Fruit fly (Drosophila melanogaster) whole organism, embryonic: ENCODE measurements around the gene Mks1.

Experiments
- Awh ChIP-seq: fragments of 200-800 bp; sonication (Bioruptor generic); IDR thresholded peaks from 2 replicates; pipeline ENCODE4, ENCODE4 v1.3.6; 2022; ENCODE audit warnings: missing biosample characterization, missing genetic modification characterization
- Blimp-1 ChIP-seq: fragments of 200-800 bp; sonication (Bioruptor generic); optimal IDR thresholded peaks from 3 replicates; lab custom pipeline; 2018; ENCODE audit warnings: missing biosample characterization, missing genetic modification characterization, mild to moderate bottlenecking, moderate library complexity, missing genetic modification reagents
- CG11504 ChIP-seq: fragments of 200-800 bp; sonication (Bioruptor generic); optimal IDR thresholded peaks from 3 replicates; lab custom pipeline; 2019; ENCODE audit warnings: missing biosample characterization, mild to moderate bottlenecking, missing genetic modification characterization, moderate library complexity
- CG12659 ChIP-seq: fragments of 200-800 bp; sonication (Bioruptor generic); optimal IDR thresholded peaks from 3 replicates; lab custom pipeline; 2017; ENCODE audit warnings: mild to moderate bottlenecking, missing biosample characterization, missing genetic modification reagents, missing genetic modification characterization
- CG13424 ChIP-seq: fragments of 200-800 bp; sonication (Bioruptor generic); optimal IDR thresholded peaks from 2 replicates; lab custom pipeline; 2019; ENCODE audit warnings: missing biosample characterization, mild to moderate bottlenecking, missing genetic modification characterization, moderate library complexity
- CG15269 ChIP-seq: fragments of 200-800 bp; sonication (Bioruptor generic); optimal IDR thresholded peaks from 2 replicates; lab custom pipeline; 2018; ENCODE audit warnings: missing biosample characterization, mild to moderate bottlenecking, missing genetic modification characterization, moderate library complexity
- CG15514 ChIP-seq: fragments of 200-800 bp; sonication (Bioruptor generic); optimal IDR thresholded peaks from 3 replicates; lab custom pipeline; 2017; ENCODE audit warnings: missing biosample characterization, missing genetic modification characterization, mild to moderate bottlenecking, moderate library complexity, missing genetic modification reagents
- CG18764 ChIP-seq: fragments of 200-800 bp; sonication (Bioruptor generic); optimal IDR thresholded peaks from 3 replicates; lab custom pipeline; 2016; ENCODE audit warnings: missing biosample characterization, missing genetic modification characterization
- CG2120 ChIP-seq: fragments of 200-800 bp; sonication (Bioruptor generic); optimal IDR thresholded peaks from 3 replicates; lab custom pipeline; 2016; ENCODE audit warnings: missing biosample characterization, missing genetic modification characterization
- CG30403 ChIP-seq: fragments of 200-800 bp; sonication (Bioruptor generic); optimal IDR thresholded peaks from 3 replicates; lab custom pipeline; 2016; ENCODE audit warnings: missing biosample characterization, missing genetic modification characterization
- CG32532 ChIP-seq: fragments of 200-800 bp; sonication (Bioruptor generic); IDR thresholded peaks from 2 replicates; pipeline ENCODE4 v1.3.6; 2022; ENCODE audit warnings: missing biosample characterization, missing genetic modification characterization
- CG32772 ChIP-seq: fragments of 200-800 bp; sonication (Bioruptor generic); IDR thresholded peaks from 2 replicates; pipeline ENCODE4 v1.3.6; 2022; ENCODE audit warnings: missing biosample characterization, missing genetic modification characterization
- CG3995 ChIP-seq: fragments of 200-800 bp; sonication (Bioruptor generic); optimal IDR thresholded peaks from 3 replicates; lab custom pipeline; 2016; ENCODE audit warnings: missing biosample characterization, missing genetic modification characterization
- CG5953 ChIP-seq: fragments of 200-800 bp; sonication (Bioruptor generic); IDR thresholded peaks from 2 replicates; pipeline ENCODE4 v1.3.6; 2022; ENCODE audit warnings: missing biosample characterization, missing genetic modification characterization
- CG7556 ChIP-seq: fragments of 200-800 bp; sonication (Bioruptor generic); optimal IDR thresholded peaks from 2 replicates; lab custom pipeline; 2017; ENCODE audit warnings: missing biosample characterization, mild to moderate bottlenecking, missing genetic modification characterization
- CG7839 ChIP-seq: fragments of 200-800 bp; sonication (Bioruptor generic); optimal IDR thresholded peaks from 3 replicates; lab custom pipeline; 2018; ENCODE audit warnings: missing biosample characterization, mild to moderate bottlenecking, missing genetic modification characterization, moderate library complexity
- CG8281 ChIP-seq: fragments of 200-800 bp; sonication (Bioruptor generic); optimal IDR thresholded peaks from 2 replicates; lab custom pipeline; 2018; ENCODE audit warnings: missing biosample characterization, mild to moderate bottlenecking, missing genetic modification characterization, moderate library complexity
- CG9437 ChIP-seq: fragments of 200-800 bp; sonication (Bioruptor generic); optimal IDR thresholded peaks from 2 replicates; lab custom pipeline; 2018; ENCODE audit warnings: missing biosample characterization, mild to moderate bottlenecking, missing genetic modification characterization
- CG9876 ChIP-seq: fragments of 200-800 bp; sonication (Bioruptor generic); optimal IDR thresholded peaks from 2 replicates; lab custom pipeline; 2016; ENCODE audit warnings: missing biosample characterization, missing genetic modification characterization
- D19B ChIP-seq: fragments of 200-800 bp; sonication (Bioruptor generic); optimal IDR thresholded peaks from 2 replicates; lab custom pipeline; 2017; ENCODE audit warnings: missing biosample characterization, mild to moderate bottlenecking, missing genetic modification characterization
- Eip74EF ChIP-seq, 2 experiments: fragments of 200-800 bp in 1 of 2; fragments of >200 bp in 1 of 2; sonication (Bioruptor generic) in 1 of 2; optimal IDR thresholded peaks; 2 replicates each; lab custom pipeline; 2017 to 2019; ENCODE audit warnings: missing biosample characterization in 2 of 2, missing genetic modification characterization in 2 of 2, mild to moderate bottlenecking in 1 of 2, moderate library complexity in 1 of 2
- Ets97D ChIP-seq: fragments of 200-800 bp; sonication (Bioruptor generic); optimal IDR thresholded peaks from 3 replicates; lab custom pipeline; 2016; ENCODE audit warnings: missing biosample characterization, missing genetic modification characterization
- Fer1 ChIP-seq: fragments of 200-800 bp; sonication (Bioruptor generic); optimal IDR thresholded peaks from 2 replicates; lab custom pipeline; 2017; ENCODE audit warnings: missing biosample characterization, mild to moderate bottlenecking, missing genetic modification characterization
- Hmr ChIP-seq: fragments of 200-800 bp; sonication (Bioruptor generic); optimal IDR thresholded peaks from 3 replicates; lab custom pipeline; 2017; ENCODE audit warnings: mild to moderate bottlenecking, missing biosample characterization, missing genetic modification reagents, missing genetic modification characterization
- NFAT ChIP-seq: fragments of 200-800 bp; sonication (Bioruptor generic); IDR thresholded peaks from 2 replicates; pipeline ENCODE4 v1.3.6; 2022; ENCODE audit warnings: missing biosample characterization, missing genetic modification characterization
- Nf-YC ChIP-seq: fragments of 200-800 bp; optimal IDR thresholded peaks from 3 replicates; lab custom pipeline; 2019; ENCODE audit warnings: missing biosample characterization, mild to moderate bottlenecking, missing genetic modification characterization, moderate library complexity
- Sry-β ChIP-seq: fragments of 200-800 bp; sonication (Bioruptor generic); optimal IDR thresholded peaks from 2 replicates; lab custom pipeline; 2018; ENCODE audit warnings: missing biosample characterization, mild to moderate bottlenecking, missing genetic modification characterization, moderate library complexity
- Xbp1 ChIP-seq: fragments of 200-800 bp; sonication (Bioruptor generic); optimal IDR thresholded peaks from 3 replicates; lab custom pipeline; 2016; ENCODE audit warnings: missing biosample characterization, mild to moderate bottlenecking, missing genetic modification characterization
- abd-A ChIP-seq: fragments of 200-800 bp; sonication (Bioruptor generic); optimal IDR thresholded peaks from 3 replicates; lab custom pipeline; 2019; ENCODE audit warnings: missing biosample characterization, mild to moderate bottlenecking, missing genetic modification characterization, moderate library complexity
- ci ChIP-seq: fragments of 200-800 bp; sonication (Bioruptor generic); IDR thresholded peaks from 3 replicates; pipeline ENCODE4 v1.3.6; 2022; ENCODE audit warnings: missing biosample characterization, missing genetic modification characterization
- cwo ChIP-seq: fragments of 200-800 bp; sonication (Bioruptor generic); optimal IDR thresholded peaks from 3 replicates; lab custom pipeline; 2017; ENCODE audit warnings: missing biosample characterization, missing genetic modification characterization, mild to moderate bottlenecking, moderate library complexity, missing genetic modification reagents
- dmrt11E ChIP-seq: fragments of 200-800 bp; sonication (Bioruptor generic); optimal IDR thresholded peaks from 3 replicates; lab custom pipeline; 2018; ENCODE audit warnings: missing biosample characterization, mild to moderate bottlenecking, missing genetic modification characterization, moderate library complexity
- ewg ChIP-seq: fragments of 200-800 bp; sonication (Bioruptor generic); optimal IDR thresholded peaks from 3 replicates; lab custom pipeline; 2017; ENCODE audit warnings: mild to moderate bottlenecking, missing biosample characterization, missing genetic modification reagents, missing genetic modification characterization
- fd96Cb ChIP-seq: fragments of 200-800 bp; sonication (Bioruptor generic); optimal IDR thresholded peaks from 2 replicates; lab custom pipeline; 2018; ENCODE audit warnings: missing biosample characterization, mild to moderate bottlenecking, missing genetic modification characterization, moderate library complexity
- gro ChIP-seq: fragments of 200-800 bp; sonication (Bioruptor generic); optimal IDR thresholded peaks from 2 replicates; lab custom pipeline; 2016; ENCODE audit warnings: missing biosample characterization, missing genetic modification characterization
- lola ChIP-seq, 3 experiments: fragments of >200 bp in 2 of 3; fragments of 200-800 bp in 1 of 3; sonication (Bioruptor generic) in 1 of 3; optimal IDR thresholded peaks; 2 replicates each; lab custom pipeline; 2017 to 2019; ENCODE audit warnings: missing biosample characterization in 3 of 3, missing genetic modification characterization in 3 of 3, mild to moderate bottlenecking in 1 of 3, moderate library complexity in 1 of 3
- luna ChIP-seq: fragments of 200-800 bp; sonication (Bioruptor generic); optimal IDR thresholded peaks from 2 replicates; lab custom pipeline; 2016; ENCODE audit warnings: missing biosample characterization, missing genetic modification characterization
- nmo ChIP-seq: fragments of 200-800 bp; sonication (Bioruptor generic); optimal IDR thresholded peaks from 2 replicates; lab custom pipeline; 2018; ENCODE audit warnings: missing biosample characterization, mild to moderate bottlenecking, missing genetic modification characterization, moderate library complexity
- pan ChIP-seq, 4 experiments: fragments of >200 bp in 3 of 4; fragments of 200-800 bp in 1 of 4; sonication (Bioruptor generic) in 1 of 4; optimal IDR thresholded peaks in 3 of 4; IDR thresholded peaks in 1 of 4; 2 replicates each; pipeline versions ENCODE4 v1.3.6 to Lab custom; 2017 to 2022; ENCODE audit warnings: missing biosample characterization in 2 of 4, missing genetic modification characterization in 2 of 4, mixed read lengths in 1 of 4
- pb ChIP-seq: fragments of 200-800 bp; sonication (Bioruptor generic); optimal IDR thresholded peaks from 3 replicates; lab custom pipeline; 2016; ENCODE audit warnings: missing biosample characterization, missing genetic modification characterization
- pho ChIP-seq: fragments of 200-800 bp; sonication (Bioruptor generic); optimal IDR thresholded peaks from 2 replicates; lab custom pipeline; 2016; ENCODE audit warnings: missing biosample characterization, missing genetic modification characterization
- pita ChIP-seq: fragments of 200-800 bp; sonication (Bioruptor generic); optimal IDR thresholded peaks from 2 replicates; lab custom pipeline; 2017; ENCODE audit warnings: missing biosample characterization, mild to moderate bottlenecking, missing genetic modification characterization
- psq ChIP-seq: fragments of 200-800 bp; sonication (Bioruptor generic); optimal IDR thresholded peaks from 2 replicates; lab custom pipeline; 2017; ENCODE audit warnings: missing biosample characterization, missing genetic modification characterization
- row ChIP-seq: fragments of 200-800 bp; sonication (Bioruptor generic); IDR thresholded peaks from 3 replicates; pipeline ENCODE4 v1.3.6; 2022; ENCODE audit warnings: missing biosample characterization, missing genetic modification characterization
- sens ChIP-seq: fragments of 200-800 bp; sonication (Bioruptor generic); peaks from one replicate; lab custom pipeline; 2016; ENCODE audit warnings: missing biosample characterization, missing genetic modification characterization
- shn ChIP-seq: fragments of 200-800 bp; sonication (Bioruptor generic); optimal IDR thresholded peaks from 3 replicates; lab custom pipeline; 2016; ENCODE audit warnings: missing biosample characterization, missing genetic modification characterization
- sob ChIP-seq: fragments of 200-800 bp; sonication (Bioruptor generic); IDR thresholded peaks from 2 replicates; pipeline ENCODE4 v1.3.6; 2022; ENCODE audit warnings: missing biosample characterization, missing genetic modification characterization
- tna ChIP-seq: fragments of 200-800 bp; sonication (Bioruptor generic); IDR thresholded peaks from 2 replicates; pipeline ENCODE4 v1.3.6; 2022; ENCODE audit warnings: missing biosample characterization, missing genetic modification characterization; ENCODE audit not compliant: partially characterized antibody
- unpg ChIP-seq: fragments of 200-800 bp; sonication (Bioruptor generic); optimal IDR thresholded peaks from 3 replicates; lab custom pipeline; 2018; ENCODE audit warnings: missing biosample characterization, mild to moderate bottlenecking, missing genetic modification characterization, moderate library complexity
- yki ChIP-seq: fragments of >200 bp; optimal IDR thresholded peaks from 3 replicates; lab custom pipeline; 2018

Gene Mks1

dm6 chrX:12480282-12480681 is 16.1 kb downstream of the Mks1 start (continued):
- TF ChIP-seq lola (GFP tag; optimal IDR thresholded peaks at IDR 0.05; lab: Kevin White, UChicago) (no peak), shn (no peak), CG5953 (GFP tag; lab: Robert Waterston, UW) (no peak), Hmr (GFP tag; lab: Kevin White, UChicago) (peak; percentile 53), Xbp1 (GFP tag; lab: Kevin White, UChicago) (peak; percentile 7), CG15514 (GFP tag; lab: Kevin White, UChicago) (peak; percentile 15), Fer1 (peak; percentile 38), CG32532 (GFP tag; lab: Robert Waterston, UW) (peak; percentile 27; the same call in 1 of the 2 replicates), CG13424 (tag; lab: Kevin White, UChicago) (peak; percentile 44), CG7839 (tag; lab: Kevin White, UChicago) (peak; percentile 46), nmo (GFP tag; lab: Kevin White, UChicago) (peak; percentile 34), CG2120 (GFP tag; lab: Kevin White, UChicago) (peak; percentile 0), gro (GFP tag; lab: Kevin White, UChicago) (no peak), fd96Cb (peak; percentile 12), psq (GFP tag; lab: Kevin White, UChicago) (no peak), sob (GFP tag; lab: Robert Waterston, UW) (0 out of 2 replicates have a peak, but pooled peaks have one; percentile 27), tna (GFP tag; lab: Robert Waterston, UW) (no peak), cwo (GFP tag; lab: Kevin White, UChicago) (peak; percentile 64), CG11504 (peak; percentile 52), sens (peak; percentile 60), pb (GFP tag; lab: Kevin White, UChicago) (no peak), CG3995 (GFP tag; lab: Kevin White, UChicago) (no peak), ewg (peak; percentile 80), CG9876 (GFP tag; lab: Kevin White, UChicago) (no peak), CG7556 (GFP tag; lab: Kevin White, UChicago) (peak; percentile 52), Blimp-1 (GFP tag; lab: Kevin White, UChicago) (peak; percentile 3), luna (no peak), unpg (peak; percentile 22), Ets97D (GFP tag; lab: Kevin White, UChicago) (no peak), CG30403 (GFP tag; lab: Kevin White, UChicago) (peak; percentile 12), abd-A (tag; lab: Kevin White, UChicago) (peak; percentile 11), row (GFP tag; lab: Robert Waterston, UW) (peak; percentile 77), D19B (no peak), CG15269 (tag; lab: Kevin White, UChicago) (peak; percentile 53), Eip74EF (GFP tag; optimal IDR thresholded peaks at IDR 0.05; lab: Kevin White, UChicago) (peak in 1 of 2 experiments; percentile 24), CG9437 (peak; percentile 35), Nf-YC (tag; lab: Kevin White, UChicago) (peak; percentile 26), ci (GFP tag; lab: Robert Waterston, UW) (peak; percentile 36; the same call in 1 of the 3 replicates)
- TF ChIP-seq, all 482 proteins: peak for 88

- TF ChIP-seq pho (GFP tag; lab: Kevin White, UChicago) (no peak), CG32772 (GFP tag; lab: Robert Waterston, UW) (peak; percentile 63), CG12659 (GFP tag; lab: Kevin White, UChicago) (peak; percentile 83), dmrt11E (tag; lab: Kevin White, UChicago) (peak; percentile 68), NFAT (peak; percentile 65), CG18764 (peak; percentile 37), pan (optimal IDR thresholded peaks at IDR 0.05; lab: Kevin White, UChicago) (no peak), pan (GFP tag; optimal IDR thresholded peaks at IDR 0.05 in 1 of 2, IDR thresholded peaks at IDR 0.05 in 1 of 2) (peak in 1 of 2 experiments; percentile 79), yki (lab: Kevin White, UChicago) (no peak), Sry-β (GFP tag; lab: Kevin White, UChicago) (no peak), CG8281 (peak; percentile 81), Awh (GFP tag; lab: Robert Waterston, UW) (peak; percentile 68), pita (GFP tag; lab: Kevin White, UChicago) (no peak)
Measured at dm6 chrX:12473953-12474468, 22.4 kb downstream of the Mks1 start.
